Fruit fly (Drosophila melanogaster): ENCODE data around the gene CG31627.

DNA sequence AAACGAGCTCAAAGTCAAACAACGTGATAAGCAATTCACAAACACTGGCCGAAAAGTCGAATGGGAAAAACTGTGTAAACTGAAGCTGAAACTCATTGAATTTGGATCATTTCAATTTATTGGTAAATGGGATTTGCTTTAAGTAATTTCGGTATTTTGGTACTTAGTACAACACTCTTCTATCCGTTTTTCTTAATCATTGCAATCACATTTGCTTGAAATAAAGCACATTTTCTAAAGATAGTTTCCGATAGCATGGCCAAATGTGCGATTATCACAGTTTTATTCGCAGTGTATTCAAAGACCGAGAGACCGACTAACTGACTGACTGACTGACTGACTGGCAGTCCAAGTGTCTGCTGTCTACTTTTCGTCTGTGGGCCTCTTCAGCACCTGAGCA, 23.5 kb downstream of the CG31627 start:
- TF ChIP-seq CG10348 (GFP tag; IDR thresholded peaks at IDR 0.05) (no peak), CG4496 (GFP tag; IDR thresholded peaks at IDR 0.05) (0 out of 3 replicates have a peak, but pooled peaks have one; percentile 23), D1 (tag; optimal IDR thresholded peaks at IDR 0.05) (no peak)

Data from whole organism, pupa.